Fruit fly (Drosophila melanogaster): ENCODE measurements around the gene CG43083.

Gene CG43083

dm6 chr3L:15675111-15675510 is 26.7 kb downstream of the CG43083 start (continued):
- TF ChIP-seq Antp (GFP tag; optimal IDR thresholded peaks at IDR 0.05): peak; percentile 40
- TF ChIP-seq dimm (GFP tag; IDR thresholded peaks at IDR 0.05): 0 out of 2 replicates have a peak, but pooled peaks have one; percentile 16
- TF ChIP-seq Bgb (GFP tag; IDR thresholded peaks at IDR 0.05; ENCODE audit: partially characterized antibody): no peak
- no peak for TF ChIP-seq Dll (GFP tag; IDR thresholded peaks at IDR 0.05; ENCODE audit: partially characterized antibody)
- no peak for TF ChIP-seq eyg (GFP tag; optimal IDR thresholded peaks at IDR 0.05)
- no peak for TF ChIP-seq pzg (GFP tag; optimal IDR thresholded peaks at IDR 0.05)
- TF ChIP-seq CG14014 (GFP tag; IDR thresholded peaks at IDR 0.05): no peak
- TF ChIP-seq tna (GFP tag; IDR thresholded peaks at IDR 0.05; ENCODE audit: partially characterized antibody): no peak
- no peak for TF ChIP-seq ken (GFP tag; IDR thresholded peaks at IDR 0.05)
- peak; percentile 90 for TF ChIP-seq CG9727 (GFP tag; optimal IDR thresholded peaks at IDR 0.05)
- no peak for TF ChIP-seq CG10147 (GFP tag; optimal IDR thresholded peaks at IDR 0.05)
- no peak for TF ChIP-seq Dfd (GFP tag; optimal IDR thresholded peaks at IDR 0.05)
- TF ChIP-seq sens-2 (GFP tag; IDR thresholded peaks at IDR 0.05): peak; percentile 56; the same call in 1 of the 2 replicates
- no peak for TF ChIP-seq CG11398 (GFP tag; optimal IDR thresholded peaks at IDR 0.05)
- TF ChIP-seq ftz-f1 (GFP tag; optimal IDR thresholded peaks at IDR 0.05): no peak
- TF ChIP-seq CG6254 (GFP tag; optimal IDR thresholded peaks at IDR 0.05): peak; percentile 81
- TF ChIP-seq gcm2 (GFP tag; optimal IDR thresholded peaks at IDR 0.05): no peak
- peak; percentile 17 for TF ChIP-seq CG8281 (tag; optimal IDR thresholded peaks at IDR 0.05)
- peak; percentile 71 for TF ChIP-seq org-1 (GFP tag; optimal IDR thresholded peaks at IDR 0.05)
- peak; percentile 91 for TF ChIP-seq twi (tag; optimal IDR thresholded peaks at IDR 0.05)
- TF ChIP-seq CG7987 (GFP tag; optimal IDR thresholded peaks at IDR 0.05): no peak
- TF ChIP-seq CG8388 (GFP tag; optimal IDR thresholded peaks at IDR 0.05): peak; percentile 79
- peak; percentile 59 for TF ChIP-seq btn (GFP tag; optimal IDR thresholded peaks at IDR 0.05)
- peak; percentile 28 for TF ChIP-seq ems (GFP tag; optimal IDR thresholded peaks at IDR 0.05)
- TF ChIP-seq dan (GFP tag; IDR thresholded peaks at IDR 0.05): peak; percentile 54; the same call in 1 of the 2 replicates
- no peak for TF ChIP-seq TFAM (GFP tag; optimal IDR thresholded peaks at IDR 0.05)
- TF ChIP-seq CG7271 (tag; optimal IDR thresholded peaks at IDR 0.05): peak; percentile 29
- TF ChIP-seq sd (tag; optimal IDR thresholded peaks at IDR 0.05): no peak
- no peak for TF ChIP-seq pfk (GFP tag; optimal IDR thresholded peaks at IDR 0.05)
- peak; percentile 67 for TF ChIP-seq nau (GFP tag; optimal IDR thresholded peaks at IDR 0.05)
- TF ChIP-seq gfzf (GFP tag; optimal IDR thresholded peaks at IDR 0.05): no peak
- no peak for TF ChIP-seq CG2116 (GFP tag; optimal IDR thresholded peaks at IDR 0.05)

- TF ChIP-seq CG6683 (GFP tag; optimal IDR thresholded peaks at IDR 0.05) (no peak), CG8944 (GFP tag; optimal IDR thresholded peaks at IDR 0.05) (no peak), prd (optimal IDR thresholded peaks at IDR 0.05) (no peak), prd (GFP tag; IDR thresholded peaks at IDR 0.05) (no peak), CG10979 (tag; optimal IDR thresholded peaks at IDR 0.05) (peak; percentile 25), tgo (GFP tag; IDR thresholded peaks at IDR 0.05) (no peak), zfh1 (GFP tag; IDR thresholded peaks at IDR 0.05) (0 out of 3 replicates have a peak, but pooled peaks have one; percentile 1), hbn (GFP tag; IDR thresholded peaks at IDR 0.05; ENCODE audit: partially characterized antibody) (no peak), Elba2 (GFP tag; optimal IDR thresholded peaks at IDR 0.05) (no peak), CG18619 (GFP tag; optimal IDR thresholded peaks at IDR 0.05) (no peak), CG7839 (tag; optimal IDR thresholded peaks at IDR 0.05) (peak; percentile 29), CG2678 (tag; optimal IDR thresholded peaks at IDR 0.05) (peak; percentile 33), fd102C (GFP tag; optimal IDR thresholded peaks at IDR 0.05) (no peak), Xrp1 (GFP tag; IDR thresholded peaks at IDR 0.05) (0 out of 2 replicates have a peak, but pooled peaks have one; percentile 21), luna (GFP tag; optimal IDR thresholded peaks at IDR 0.05) (no peak), grau (tag; optimal IDR thresholded peaks at IDR 0.05) (peak; percentile 18), GATAe (GFP tag; conservative IDR thresholded peaks at IDR 0.05) (no peak), CG10543 (GFP tag; optimal IDR thresholded peaks at IDR 0.05) (no peak), CG17359 (tag; optimal IDR thresholded peaks at IDR 0.05) (peak; percentile 30), klu (GFP tag; IDR thresholded peaks at IDR 0.05) (no peak)
These were observed 29.3 kb downstream of the CG43083 start for dm6 chr3L:15677662-15678061.
